Fruit fly (Drosophila melanogaster) whole organism, pupa: Measurements from ENCODE around the gene Esyt2.

ENCODE experiments used
- CG10348 ChIP-seq: fragments of 200-800 bp; sonication (Bioruptor generic); IDR thresholded peaks from 2 replicates; pipeline ENCODE4 v1.3.6; 2022; ENCODE audit warnings: missing biosample characterization, missing genetic modification characterization
- CG12605 ChIP-seq: fragments of 200-800 bp; sonication (Bioruptor generic); IDR thresholded peaks from 2 replicates; pipeline ENCODE4 v1.3.6; 2022; ENCODE audit warnings: missing biosample characterization, missing genetic modification characterization
- CG13204 ChIP-seq: fragments of 200-800 bp; sonication (Bioruptor generic); optimal IDR thresholded peaks from 2 replicates; lab custom pipeline; 2018; ENCODE audit warnings: missing biosample characterization, mild to moderate bottlenecking, missing genetic modification characterization, moderate library complexity
- CG14655 ChIP-seq: fragments of 200-800 bp; sonication (Bioruptor generic); optimal IDR thresholded peaks from 3 replicates; lab custom pipeline; 2017; ENCODE audit warnings: mild to moderate bottlenecking, missing biosample characterization, missing genetic modification reagents, missing genetic modification characterization
- CG15710 ChIP-seq: fragments of 200-800 bp; sonication (Bioruptor generic); optimal IDR thresholded peaks from 2 replicates; lab custom pipeline; 2018; ENCODE audit warnings: missing biosample characterization, mild to moderate bottlenecking, missing genetic modification characterization, moderate library complexity
- CG17806 ChIP-seq: fragments of 200-800 bp; sonication (Bioruptor generic); optimal IDR thresholded peaks from 2 replicates; lab custom pipeline; 2018; ENCODE audit warnings: missing biosample characterization, mild to moderate bottlenecking, missing genetic modification characterization, moderate library complexity
- CG32121 ChIP-seq: fragments of 200-800 bp; sonication (Bioruptor generic); IDR thresholded peaks from 2 replicates; pipeline ENCODE4 v1.3.6; 2022; ENCODE audit warnings: missing biosample characterization, missing genetic modification characterization
- CG34367 ChIP-seq: fragments of 200-800 bp; sonication (Bioruptor generic); optimal IDR thresholded peaks from 2 replicates; lab custom pipeline; 2018; ENCODE audit warnings: missing biosample characterization, mild to moderate bottlenecking, missing genetic modification characterization
- CG4496 ChIP-seq: fragments of 200-800 bp; sonication (Bioruptor generic); IDR thresholded peaks from 3 replicates; pipeline ENCODE4 v1.3.6; 2022; ENCODE audit warnings: missing biosample characterization, missing genetic modification characterization
- CG8159 ChIP-seq: fragments of 200-800 bp; sonication (Bioruptor generic); optimal IDR thresholded peaks from 3 replicates; lab custom pipeline; 2018; ENCODE audit warnings: missing biosample characterization, mild to moderate bottlenecking, missing genetic modification characterization, moderate library complexity
- CG8301 ChIP-seq: fragments of 200-800 bp; sonication (Bioruptor generic); optimal IDR thresholded peaks from 2 replicates; lab custom pipeline; 2018; ENCODE audit warnings: missing biosample characterization, mild to moderate bottlenecking, missing genetic modification characterization
- CG9948 ChIP-seq: fragments of 200-800 bp; sonication (Bioruptor generic); optimal IDR thresholded peaks from 2 replicates; lab custom pipeline; 2018; ENCODE audit warnings: missing biosample characterization, mild to moderate bottlenecking, missing genetic modification characterization, moderate library complexity
- D1 ChIP-seq: fragments of 200-800 bp; sonication (Bioruptor generic); optimal IDR thresholded peaks from 2 replicates; lab custom pipeline; 2018; ENCODE audit warnings: missing biosample characterization, mild to moderate bottlenecking, missing genetic modification characterization, moderate library complexity
- EcR ChIP-seq: fragments of 200-800 bp; sonication (Bioruptor generic); optimal IDR thresholded peaks from 3 replicates; lab custom pipeline; 2019; ENCODE audit warnings: missing biosample characterization, missing genetic modification characterization, mild to moderate bottlenecking, moderate library complexity, missing genetic modification reagents
- Ets98B ChIP-seq: fragments of 200-800 bp; sonication (Bioruptor generic); IDR thresholded peaks from 2 replicates; pipeline ENCODE4 v1.3.6; 2022; ENCODE audit warnings: missing biosample characterization, missing genetic modification characterization
- Pif1A ChIP-seq: fragments of 200-800 bp; sonication (Bioruptor generic); optimal IDR thresholded peaks from 3 replicates; lab custom pipeline; 2016; ENCODE audit warnings: missing biosample characterization, missing genetic modification characterization
- Pif1B ChIP-seq: fragments of 200-800 bp; sonication (Bioruptor generic); optimal IDR thresholded peaks from 3 replicates; lab custom pipeline; 2016; ENCODE audit warnings: missing biosample characterization, missing genetic modification characterization
- Snoo ChIP-seq: fragments of 200-800 bp; sonication (Bioruptor generic); optimal IDR thresholded peaks from 3 replicates; lab custom pipeline; 2017; ENCODE audit warnings: missing biosample characterization, mild to moderate bottlenecking, missing genetic modification characterization, inconsistent platforms
- fd96Ca ChIP-seq: fragments of 200-800 bp; sonication (Bioruptor generic); IDR thresholded peaks from 3 replicates; pipeline ENCODE4 v1.3.6; 2022; ENCODE audit warnings: missing biosample characterization, missing genetic modification characterization
- gl ChIP-seq: fragments of 200-800 bp; sonication (Bioruptor generic); optimal IDR thresholded peaks from 2 replicates; lab custom pipeline; 2018; ENCODE audit warnings: missing biosample characterization, mild to moderate bottlenecking, missing genetic modification characterization
- rn ChIP-seq: fragments of 200-800 bp; sonication (Bioruptor generic); IDR thresholded peaks from 2 replicates; pipeline ENCODE4 v1.3.6; 2022; ENCODE audit warnings: missing biosample characterization, missing genetic modification characterization

The Esyt2 gene

DNA sequence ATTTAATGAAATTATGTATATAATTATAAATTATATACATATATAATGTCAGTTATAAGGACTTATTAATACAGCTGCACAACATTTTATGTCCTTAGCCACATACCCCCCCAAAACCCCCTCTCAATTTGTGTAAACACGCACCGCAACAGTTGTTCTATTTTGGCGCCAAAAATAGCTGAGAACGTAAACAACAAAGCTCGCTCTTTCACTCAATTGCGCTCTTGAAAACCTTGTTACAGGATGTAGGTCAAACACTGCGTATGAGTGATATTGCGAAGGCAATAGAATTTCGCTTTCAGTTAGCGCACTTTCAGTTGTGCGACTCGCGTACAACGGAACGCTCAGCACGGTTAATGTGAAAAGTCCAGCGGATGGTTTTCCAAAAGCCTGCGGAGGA is at the start of gene Esyt2:
Gene Esyt2, plus strand, starts transcription at position 332 of the 400 bp plus-strand sequence.
- no peak for TF ChIP-seq rn (GFP tag; lab: Robert Waterston, UW)
- no peak for TF ChIP-seq CG17806
- peak; percentile 61; the same call in 1 of the 2 replicates for TF ChIP-seq Ets98B
- TF ChIP-seq CG34367 (tag; lab: Kevin White, UChicago), result no peak
- no peak for TF ChIP-seq CG8301
- no peak for TF ChIP-seq D1 (tag; lab: Kevin White, UChicago)
- TF ChIP-seq CG4496, result peak; percentile 80
- no peak for TF ChIP-seq Pif1A
- no peak for TF ChIP-seq CG15710 (tag; lab: Kevin White, UChicago)
- TF ChIP-seq CG12605 (GFP tag; lab: Robert Waterston, UW), result peak; percentile 63
- TF ChIP-seq CG9948 (tag; lab: Kevin White, UChicago), result no peak
- TF ChIP-seq Pif1B (GFP tag; lab: Kevin White, UChicago), result no peak
- TF ChIP-seq gl (tag; lab: Kevin White, UChicago), result no peak
- no peak for TF ChIP-seq EcR (GFP tag; lab: Kevin White, UChicago)
- TF ChIP-seq Snoo (tag; lab: Kevin White, UChicago), result no peak
- TF ChIP-seq CG8159, result no peak
- no peak for TF ChIP-seq CG10348
- TF ChIP-seq CG14655, result no peak
- TF ChIP-seq fd96Ca (GFP tag; lab: Robert Waterston, UW), result peak; percentile 53; the same call in 2 of the 3 replicates
- TF ChIP-seq CG13204 (GFP tag; lab: Kevin White, UChicago), result no peak
- peak; percentile 78 for TF ChIP-seq CG32121 (GFP tag; lab: Robert Waterston, UW)
- TF ChIP-seq, all 21 proteins: peak for 5

DNA sequence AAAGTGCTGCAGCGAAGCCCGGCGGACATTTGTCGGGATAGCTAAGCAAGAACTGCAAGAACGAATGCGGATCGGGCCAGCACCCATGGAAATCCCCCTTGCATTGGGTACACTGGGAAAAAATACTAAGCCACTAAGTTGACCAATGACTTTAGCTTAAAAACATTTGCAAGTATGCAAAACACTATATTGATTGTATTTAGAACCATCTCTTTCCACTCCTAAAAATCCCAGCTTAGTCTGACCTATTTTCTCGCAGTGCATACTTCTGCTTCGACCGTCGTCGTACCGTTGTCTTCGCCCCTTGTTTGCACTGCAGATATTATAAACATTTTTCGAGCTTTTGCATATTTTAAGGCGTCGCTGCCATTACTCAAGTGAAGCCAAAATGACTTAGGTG is 48.4 kb upstream of the Esyt2 start:
- TF ChIP-seq CG8301 (no peak), CG9948 (tag; lab: Kevin White, UChicago) (no peak), CG8159 (peak; percentile 68), CG14655 (peak; percentile 40), CG17806 (no peak), rn (GFP tag; lab: Robert Waterston, UW) (0 out of 2 replicates have a peak, but pooled peaks have one; percentile 9), CG10348 (no peak), Snoo (tag; lab: Kevin White, UChicago) (no peak), gl (tag; lab: Kevin White, UChicago) (no peak), CG15710 (tag; lab: Kevin White, UChicago) (peak; percentile 57), Pif1B (GFP tag; lab: Kevin White, UChicago) (no peak), CG32121 (GFP tag; lab: Robert Waterston, UW) (no peak), Ets98B (0 out of 2 replicates have a peak, but pooled peaks have one; percentile 24), CG12605 (GFP tag; lab: Robert Waterston, UW) (no peak), D1 (tag; lab: Kevin White, UChicago) (no peak), CG13204 (GFP tag; lab: Kevin White, UChicago) (no peak), Pif1A (peak; percentile 48), CG4496 (0 out of 3 replicates have a peak, but pooled peaks have one; percentile 50), CG34367 (tag; lab: Kevin White, UChicago) (peak; percentile 47), EcR (GFP tag; lab: Kevin White, UChicago) (no peak), fd96Ca (GFP tag; lab: Robert Waterston, UW) (0 out of 3 replicates have a peak, but pooled peaks have one; percentile 49)

DNA sequence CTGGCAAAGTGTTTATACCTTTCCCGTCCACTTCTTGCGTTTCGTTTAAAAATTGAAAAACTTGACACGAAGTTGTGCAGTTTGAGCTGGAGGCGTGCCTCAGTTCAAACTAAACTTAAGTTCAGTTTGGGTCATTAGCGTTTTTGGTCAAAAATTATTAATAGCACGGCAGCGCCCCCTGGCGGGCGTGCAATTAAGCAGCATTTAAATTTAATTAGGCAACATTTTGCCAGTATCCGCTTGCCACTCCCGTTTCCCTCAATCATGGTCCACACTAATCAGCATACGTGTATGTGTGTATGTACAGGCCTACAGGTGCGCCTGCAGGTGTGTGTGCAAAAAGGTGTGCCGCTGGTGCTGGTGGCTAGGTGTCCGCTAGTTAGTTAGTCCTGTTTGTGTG is 40.9 kb upstream of the Esyt2 start:
- TF ChIP-seq CG32121 (GFP tag; lab: Robert Waterston, UW) (no peak), CG15710 (tag; lab: Kevin White, UChicago) (no peak), Snoo (tag; lab: Kevin White, UChicago) (no peak), CG14655 (no peak), Pif1B (GFP tag; lab: Kevin White, UChicago) (no peak)

DNA sequence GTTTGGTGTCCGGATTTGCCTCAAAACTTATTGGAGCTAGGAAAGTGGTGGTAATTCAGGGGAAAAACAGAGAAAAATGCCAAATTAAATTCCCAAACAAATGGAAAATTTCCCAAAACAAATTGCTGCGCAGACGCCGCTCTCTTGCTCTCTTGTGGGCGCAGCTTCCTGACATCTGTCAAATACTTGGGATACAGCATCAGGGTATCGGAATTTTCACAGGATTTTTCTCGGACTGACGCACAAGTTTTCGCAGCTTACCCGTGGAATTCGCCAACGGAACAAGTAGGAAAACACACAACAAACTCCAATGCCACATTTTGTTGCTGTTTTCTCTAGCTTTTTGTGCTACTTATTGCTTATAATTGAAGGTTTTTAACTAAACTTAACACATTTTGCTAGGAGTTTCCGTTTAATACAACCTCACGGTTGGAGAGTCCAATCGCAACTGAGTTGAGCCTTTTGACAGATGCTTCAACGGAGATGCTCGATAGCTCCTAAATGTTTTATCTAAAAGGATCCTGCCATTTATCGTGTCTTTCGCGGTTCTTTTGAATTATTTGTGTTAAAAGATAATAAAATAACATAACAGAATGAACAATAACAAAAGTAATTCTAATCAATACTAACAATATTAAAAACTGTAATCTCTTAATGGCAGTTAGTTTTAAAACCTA is 29.7 kb upstream of the Esyt2 start, which contains the start of the genes nAChRbeta2 and DZIP1:
Gene nAChRbeta2, minus strand, starts transcription at position 455 of the 677 bp plus-strand sequence.
Gene DZIP1, plus strand, starts transcription at position 627 of the 677 bp plus-strand sequence.
- TF ChIP-seq CG8301, result no peak
- TF ChIP-seq Pif1B (GFP tag; lab: Kevin White, UChicago), result no peak
- no peak for TF ChIP-seq Snoo (tag; lab: Kevin White, UChicago)
- no peak for TF ChIP-seq EcR (GFP tag; lab: Kevin White, UChicago)
- no peak for TF ChIP-seq CG14655
- no peak for TF ChIP-seq rn (GFP tag; lab: Robert Waterston, UW)
- TF ChIP-seq CG34367 (tag; lab: Kevin White, UChicago), result no peak
- TF ChIP-seq CG32121 (GFP tag; lab: Robert Waterston, UW), result no peak
- no peak for TF ChIP-seq Pif1A
- no peak for TF ChIP-seq CG10348

DNA sequence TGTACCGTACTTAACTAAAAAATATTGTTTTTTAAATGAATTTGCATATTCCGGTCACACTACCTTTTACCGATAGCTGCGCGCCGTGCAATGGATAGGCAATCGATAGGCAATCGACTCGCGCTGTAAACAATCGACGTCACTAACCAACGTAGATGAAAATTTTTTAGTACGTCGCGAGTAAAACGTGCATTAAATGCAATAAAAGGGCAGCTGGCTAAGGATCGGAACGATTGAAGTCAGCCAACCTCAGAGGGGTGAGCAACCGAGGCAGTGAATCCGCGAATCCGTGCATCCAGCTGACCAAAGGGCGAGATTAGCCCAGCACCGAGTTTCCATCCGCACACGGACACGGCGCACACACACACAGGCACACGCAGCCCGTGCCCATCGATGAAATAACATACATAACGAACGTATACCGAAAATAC is 26.4 kb upstream of the Esyt2 start, which contains the start of gene Pp1alpha-96A:
Gene Pp1alpha-96A, plus strand, starts transcription at position 121 of the 431 bp plus-strand sequence.
- TF ChIP-seq Pif1B (GFP tag; lab: Kevin White, UChicago) (no peak), CG8159 (no peak), CG17806 (no peak)

DNA sequence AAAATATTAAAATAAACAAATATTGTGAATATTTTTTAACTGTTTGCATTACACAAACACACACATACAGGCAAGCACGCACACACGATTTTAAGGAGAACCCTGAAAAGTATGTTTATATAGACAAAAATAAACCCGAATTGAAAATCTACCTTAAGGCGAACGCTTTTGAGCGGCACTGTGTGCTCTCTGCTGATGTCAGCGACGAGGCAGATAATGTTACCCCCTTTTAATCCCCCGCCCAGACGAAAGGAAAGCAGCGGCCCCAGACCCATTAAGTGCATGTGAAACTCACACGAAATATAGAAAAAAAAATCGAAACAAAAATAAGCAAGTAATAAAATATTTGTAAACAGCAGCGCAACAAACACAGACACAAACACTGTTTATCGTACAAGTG is 23.2 kb upstream of the Esyt2 start:
- TF ChIP-seq fd96Ca (GFP tag; lab: Robert Waterston, UW) (no peak), Pif1A (no peak), Pif1B (GFP tag; lab: Kevin White, UChicago) (no peak), CG8301 (no peak), CG15710 (tag; lab: Kevin White, UChicago) (no peak), CG17806 (no peak), CG9948 (tag; lab: Kevin White, UChicago) (no peak)
